Worm (Caenorhabditis elegans) whole organism, young adult: ENCODE data around the gene srh-169.

Source experiments
- ZK185.1 ChIP-seq: sonication (generic microtip); optimal IDR thresholded peaks from 2 replicates; lab custom pipeline; 2016; ENCODE audit warnings: mild to moderate bottlenecking, missing genetic modification characterization, missing compliant biosample characterization; ENCODE audit not compliant: poor library complexity, severe bottlenecking
- athp-1 ChIP-seq: sonication (generic microtip); optimal IDR thresholded peaks from 2 replicates; lab custom pipeline; 2017; ENCODE audit warnings: mild to moderate bottlenecking, missing genetic modification characterization, missing compliant biosample characterization
- ceh-79 ChIP-seq: sonication (generic microtip); optimal IDR thresholded peaks from 2 replicates; lab custom pipeline; 2017; ENCODE audit warnings: mild to moderate bottlenecking, missing genetic modification characterization, missing compliant biosample characterization
- him-1 ChIP-seq: sonication (generic microtip); optimal IDR thresholded peaks from 2 replicates; lab custom pipeline; 2016; ENCODE audit warnings: missing genotype, missing genetic modification reagents, missing genetic modification characterization, missing compliant biosample characterization
- hmg-1.2 ChIP-seq: fragments of 200-800 bp; sonication (Bioruptor generic); IDR thresholded peaks from 2 replicates; pipeline ENCODE4 v1.3.6; 2022; ENCODE audit warnings: missing genetic modification reagents, missing genetic modification characterization, missing compliant biosample characterization
- mcd-1 ChIP-seq: fragments of 200-800 bp; sonication (Bioruptor generic); IDR thresholded peaks from 2 replicates; pipeline ENCODE4 v1.3.6; 2022; ENCODE audit warnings: missing genetic modification reagents, missing genetic modification characterization, missing compliant biosample characterization

ce11 chrV:4046122-4046521 is 1.5 kb upstream of the srh-169 start, which contains the start of gene phat-7:
- no peak for TF ChIP-seq athp-1 (tag; lab: Kevin White, UChicago)
- TF ChIP-seq him-1, result no peak
- no peak for TF ChIP-seq ceh-79 (tag; lab: Kevin White, UChicago)
- no peak for TF ChIP-seq hmg-1.2 (GFP tag; lab: Robert Waterston, UW)
- TF ChIP-seq ZK185.1 (tag; lab: Kevin White, UChicago), result no peak
- TF ChIP-seq mcd-1 (GFP tag; lab: Robert Waterston, UW), result no peak
